Worm (Caenorhabditis elegans) whole organism, young adult: ENCODE data around the gene Y77E11A.23.
A peak's percentile ranks its signal among the peaks of the same experiment; 100 is the strongest.

ENCODE experiments used
- B0261.1 ChIP-seq: sonication (generic microtip); optimal IDR thresholded peaks from 2 replicates; lab custom pipeline; 2016; ENCODE audit warnings: mild to moderate bottlenecking, missing genetic modification characterization, moderate library complexity, missing compliant biosample characterization
- C17E4.6 ChIP-seq: fragments of 200-800 bp; sonication (Bioruptor generic); IDR thresholded peaks from 2 replicates; pipeline ENCODE4 v1.3.6; 2022; ENCODE audit warnings: missing genetic modification reagents, missing genetic modification characterization, missing compliant biosample characterization
- D2030.7 ChIP-seq: fragments of 200-800 bp; sonication (Bioruptor generic); IDR thresholded peaks from 2 replicates; pipeline ENCODE4 v1.3.6; 2022; ENCODE audit warnings: missing genetic modification reagents, missing genetic modification characterization, missing compliant biosample characterization
- F22D6.2 ChIP-seq: sonication (generic microtip); optimal IDR thresholded peaks from 2 replicates; lab custom pipeline; 2016; ENCODE audit warnings: mild to moderate bottlenecking, missing genetic modification characterization, missing compliant biosample characterization
- F52B5.7 ChIP-seq: sonication (generic microtip); optimal IDR thresholded peaks from 2 replicates; lab custom pipeline; 2016; ENCODE audit warnings: mild to moderate bottlenecking, missing genetic modification characterization, missing compliant biosample characterization
- F57C9.4 ChIP-seq: sonication (generic microtip); optimal IDR thresholded peaks from 2 replicates; lab custom pipeline; 2017; ENCODE audit warnings: mild to moderate bottlenecking, missing genetic modification characterization, missing compliant biosample characterization
- K12H6.12 ChIP-seq: fragments of 200-800 bp; sonication (Bioruptor generic); optimal IDR thresholded peaks from 2 replicates; lab custom pipeline; 2018; ENCODE audit warnings: mild to moderate bottlenecking, missing genetic modification characterization, missing compliant biosample characterization
- T07F8.4 ChIP-seq: sonication (generic microtip); optimal IDR thresholded peaks from 2 replicates; lab custom pipeline; 2016; ENCODE audit warnings: mild to moderate bottlenecking, missing genetic modification characterization, moderate library complexity, missing compliant biosample characterization
- Y56A3A.18 ChIP-seq: fragments of 200-800 bp; sonication (Bioruptor generic); IDR thresholded peaks from 2 replicates; pipeline ENCODE4 v1.3.6; 2022; ENCODE audit warnings: missing genetic modification reagents, missing genetic modification characterization, missing compliant biosample characterization
- Y67H2A.10 ChIP-seq: fragments of 200-800 bp; sonication (Bioruptor generic); conservative IDR thresholded peaks from 2 replicates; pipeline ENCODE4 v1.3.6; 2022; ENCODE audit warnings: missing genetic modification reagents, missing genetic modification characterization, missing compliant biosample characterization
- akir-1 ChIP-seq: fragments of 200-800 bp; sonication (Bioruptor generic); optimal IDR thresholded peaks from 2 replicates; lab custom pipeline; 2018; ENCODE audit warnings: mild to moderate bottlenecking, missing genetic modification characterization, moderate library complexity, missing compliant biosample characterization
- ama-1 ChIP-seq, 3 experiments: fragments of 150-350 bp in 1 of 3; sonication (generic microtip) in 2 of 3; optimal IDR thresholded peaks; 2 replicates each; lab custom pipeline; 2014 to 2018; ENCODE audit warnings: missing biosample characterization in 2 of 3, missing genetic modification characterization in 2 of 3, missing genetic modification reagents in 2 of 3
- atf-7 ChIP-seq: sonication (generic microtip); optimal IDR thresholded peaks from 2 replicates; lab custom pipeline; 2017; ENCODE audit warnings: mild to moderate bottlenecking, missing genetic modification characterization, missing compliant biosample characterization
- cebp-1 ChIP-seq, 2 experiments: fragments of 200-800 bp in 1 of 2; sonication (Bioruptor generic) in 1 of 2; sonication (generic microtip) in 1 of 2; IDR thresholded peaks in 1 of 2; optimal IDR thresholded peaks in 1 of 2; 2 replicates each; pipeline versions ENCODE4 v1.3.6 to Lab custom; 2017 to 2022; ENCODE audit warnings: missing compliant biosample characterization in 2 of 2, missing genetic modification characterization in 2 of 2, mild to moderate bottlenecking in 1 of 2, missing genetic modification reagents in 1 of 2, moderate library complexity in 1 of 2
- ceh-100 ChIP-seq: fragments of 200-800 bp; sonication (Bioruptor generic); IDR thresholded peaks from 2 replicates; pipeline ENCODE4 v1.3.6; 2022; ENCODE audit warnings: missing genetic modification reagents, missing genetic modification characterization, missing compliant biosample characterization
- dox-1 ChIP-seq: fragments of 200-800 bp; sonication (Bioruptor generic); IDR thresholded peaks from 2 replicates; pipeline ENCODE4 v1.3.6; 2022; ENCODE audit warnings: missing genetic modification reagents, missing genetic modification characterization, missing compliant biosample characterization
- hlh-12 ChIP-seq: sonication (generic microtip); optimal IDR thresholded peaks from 2 replicates; lab custom pipeline; 2016; ENCODE audit warnings: missing genetic modification characterization, missing compliant biosample characterization
- hmg-1.2 ChIP-seq: fragments of 200-800 bp; sonication (Bioruptor generic); IDR thresholded peaks from 2 replicates; pipeline ENCODE4 v1.3.6; 2022; ENCODE audit warnings: missing genetic modification reagents, missing genetic modification characterization, missing compliant biosample characterization
- hrde-1 ChIP-seq: sonication (generic microtip); optimal IDR thresholded peaks from 2 replicates; lab custom pipeline; 2016; ENCODE audit warnings: missing genetic modification characterization, mild to moderate bottlenecking, missing compliant biosample characterization, moderate library complexity, missing genotype, missing genetic modification reagents, borderline replicate concordance
- lin-26 ChIP-seq: fragments of 200-800 bp; sonication (Bioruptor generic); IDR thresholded peaks from 2 replicates; pipeline ENCODE4 v1.3.6; 2022; ENCODE audit warnings: missing genetic modification reagents, missing genetic modification characterization, missing compliant biosample characterization
- nhr-80 ChIP-seq: sonication (generic microtip); optimal IDR thresholded peaks from 2 replicates; lab custom pipeline; 2016; ENCODE audit warnings: missing genetic modification characterization, missing compliant biosample characterization
- pha-4 ChIP-seq: fragments of 150-350 bp; sonication (generic microtip); optimal IDR thresholded peaks from 2 replicates; lab custom pipeline; 2014; ENCODE audit warnings: missing biosample characterization, missing genetic modification reagents, missing genetic modification characterization
- rpc-1 ChIP-seq, 2 experiments: fragments of 150-350 bp in 1 of 2; sonication (generic microtip) in 1 of 2; optimal IDR thresholded peaks; 2 replicates each; lab custom pipeline; 2014 to 2018; ENCODE audit warnings: missing biosample characterization in 1 of 2, missing genetic modification characterization in 1 of 2, missing genetic modification reagents in 1 of 2, missing genotype in 1 of 2
- sea-2 ChIP-seq: fragments of 200-800 bp; sonication (Bioruptor generic); IDR thresholded peaks from 2 replicates; pipeline ENCODE4 v1.3.6; 2022; ENCODE audit warnings: missing genetic modification characterization, missing compliant biosample characterization
- tbp1 ChIP-seq: fragments of 200-800 bp; sonication (Bioruptor generic); optimal IDR thresholded peaks from 2 replicates; lab custom pipeline; 2018; ENCODE audit warnings: mild to moderate bottlenecking, missing genetic modification characterization, missing compliant biosample characterization
- tlf-1 ChIP-seq: fragments of 200-800 bp; sonication (Bioruptor generic); optimal IDR thresholded peaks from 2 replicates; lab custom pipeline; 2018; ENCODE audit warnings: mild to moderate bottlenecking, missing genetic modification characterization, missing compliant biosample characterization
- unc-130 ChIP-seq: sonication (generic microtip); optimal IDR thresholded peaks from 2 replicates; lab custom pipeline; 2016; ENCODE audit warnings: missing genetic modification reagents, missing genetic modification characterization, missing compliant biosample characterization
- ztf-26 ChIP-seq: sonication (generic microtip); optimal IDR thresholded peaks from 2 replicates; lab custom pipeline; 2017; ENCODE audit warnings: missing genetic modification characterization, missing compliant biosample characterization
- ztf-28 ChIP-seq: fragments of 200-800 bp; sonication (Bioruptor generic); IDR thresholded peaks from 2 replicates; pipeline ENCODE4 v1.3.6; 2022; ENCODE audit warnings: missing genetic modification reagents, missing genetic modification characterization, missing compliant biosample characterization
- ztf-3 ChIP-seq: fragments of 200-800 bp; sonication (Bioruptor generic); optimal IDR thresholded peaks from 2 replicates; lab custom pipeline; 2018; ENCODE audit warnings: mild to moderate bottlenecking, missing genetic modification characterization, missing compliant biosample characterization

Gene Y77E11A.23

ce11 chrIV:1400016-1400415, 30.2 kb downstream of the Y77E11A.23 start:
- TF ChIP-seq ceh-100 (GFP tag; lab: Robert Waterston, UW), result no peak
- TF ChIP-seq Y67H2A.10 (GFP tag; lab: Robert Waterston, UW), result no peak
- TF ChIP-seq tlf-1 (GFP tag; lab: Kevin White, UChicago), result no peak
- TF ChIP-seq hrde-1 (tag; lab: Kevin White, UChicago), result no peak
- no peak for TF ChIP-seq F22D6.2
- no peak for TF ChIP-seq F57C9.4
- TF ChIP-seq ztf-26 (tag; lab: Kevin White, UChicago), result no peak
- no peak for TF ChIP-seq hmg-1.2 (GFP tag; lab: Robert Waterston, UW)
- no peak for TF ChIP-seq T07F8.4
- TF ChIP-seq K12H6.12 (tag; lab: Kevin White, UChicago), result no peak
- TF ChIP-seq dox-1 (GFP tag; lab: Robert Waterston, UW), result no peak
- TF ChIP-seq pha-4 (tag; lab: Kevin White, UChicago), result no peak
- no peak for TF ChIP-seq Y56A3A.18
- TF ChIP-seq, all 124 proteins: peak for 0

DNA sequence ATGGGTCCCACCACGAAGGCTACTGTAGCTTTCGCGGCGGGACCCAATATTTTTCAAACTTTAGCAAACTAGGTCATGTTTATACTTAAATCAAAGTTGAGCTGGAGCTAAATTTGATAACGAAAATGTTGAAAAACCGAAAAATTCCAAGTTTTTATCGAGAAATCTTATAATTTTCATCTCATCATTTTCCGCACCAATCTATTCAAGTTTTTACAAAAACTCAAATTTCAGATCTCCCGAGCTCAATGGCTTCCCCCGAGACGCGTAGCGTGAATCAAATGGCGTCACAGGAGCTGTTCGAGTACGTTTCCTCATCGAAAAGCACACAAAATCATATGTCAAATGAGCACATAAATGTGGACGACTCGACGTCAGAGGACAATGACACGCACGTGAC, 32.3 kb downstream of the Y77E11A.23 start:
- TF ChIP-seq akir-1 (GFP tag; lab: Kevin White, UChicago), result no peak

DNA sequence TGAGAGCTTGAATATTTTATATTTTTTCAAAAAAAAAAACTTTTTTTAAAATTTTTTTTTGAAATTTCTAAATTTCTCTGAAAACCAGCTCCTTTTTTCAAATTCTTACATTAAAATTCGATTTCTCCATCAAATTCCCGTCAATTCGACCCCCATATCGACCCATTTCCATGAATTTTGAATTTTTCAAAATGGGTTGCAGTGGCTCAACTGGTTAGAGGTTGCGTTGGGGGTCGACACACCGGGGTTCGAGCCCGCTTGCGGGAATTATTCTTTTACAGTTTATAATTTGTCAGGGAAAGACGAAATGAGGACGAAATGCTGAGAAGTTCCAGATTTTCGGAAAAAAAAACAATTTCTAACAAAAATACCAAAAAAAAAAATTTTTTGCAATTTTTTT, 36.1 kb downstream of the Y77E11A.23 start:
- peak; percentile 27 for TF ChIP-seq rpc-1 (optimal IDR thresholded peaks at IDR 0.05; lab: Kevin White, UChicago)
- peak; percentile 68 for TF ChIP-seq rpc-1 (tag; optimal IDR thresholded peaks at IDR 0.05; lab: Kevin White, UChicago)
- no peak for TF ChIP-seq hlh-12 (tag; lab: Kevin White, UChicago)
- no peak for TF ChIP-seq ztf-3 (GFP tag; lab: Kevin White, UChicago)
- no peak for TF ChIP-seq F52B5.7 (tag; lab: Kevin White, UChicago)
- TF ChIP-seq tbp1, result peak; percentile 80
- peak; percentile 42 for TF ChIP-seq B0261.1
- TF ChIP-seq, all 124 proteins: peak for 3

DNA sequence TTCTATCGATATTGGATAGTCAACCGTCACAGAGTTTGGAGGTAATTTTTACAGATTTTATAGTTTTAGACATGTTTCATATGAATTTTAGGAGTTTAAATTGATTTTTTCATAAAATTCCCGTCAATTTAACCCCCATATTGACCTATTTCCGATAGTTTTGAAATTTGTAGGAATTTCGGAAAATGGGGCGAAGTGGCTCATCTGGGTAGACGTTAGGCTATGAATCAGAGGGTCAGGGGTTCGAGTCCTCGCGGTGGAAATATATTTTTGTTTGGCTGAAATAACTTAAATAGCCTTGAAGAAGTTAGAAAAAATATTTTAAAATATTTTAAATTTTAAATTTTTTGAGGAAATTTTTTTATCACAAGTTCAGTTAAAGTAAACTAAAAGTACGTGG, 38.7 kb downstream of the Y77E11A.23 start:
- no peak for TF ChIP-seq D2030.7 (GFP tag; lab: Robert Waterston, UW)
- TF ChIP-seq rpc-1 (optimal IDR thresholded peaks at IDR 0.05; lab: Kevin White, UChicago), result no peak
- TF ChIP-seq rpc-1 (tag; optimal IDR thresholded peaks at IDR 0.05; lab: Kevin White, UChicago), result peak; percentile 51
- TF ChIP-seq tbp1, result peak; percentile 50
- no peak for TF ChIP-seq atf-7 (tag; lab: Kevin White, UChicago)
- TF ChIP-seq C17E4.6 (GFP tag; lab: Robert Waterston, UW), result no peak

- TF ChIP-seq nhr-80 (tag; lab: Kevin White, UChicago) (no peak), rpc-1 (optimal IDR thresholded peaks at IDR 0.05; lab: Kevin White, UChicago) (peak; percentile 40), rpc-1 (tag; optimal IDR thresholded peaks at IDR 0.05; lab: Kevin White, UChicago) (peak; percentile 70), B0261.1 (peak; percentile 47), tbp1 (peak; percentile 80), lin-26 (GFP tag; lab: Robert Waterston, UW) (peak; percentile 38; the same call in 1 of the 2 replicates)
These were observed 40.1 kb downstream of the Y77E11A.23 start for ce11 chrIV:1390102-1390501.

DNA sequence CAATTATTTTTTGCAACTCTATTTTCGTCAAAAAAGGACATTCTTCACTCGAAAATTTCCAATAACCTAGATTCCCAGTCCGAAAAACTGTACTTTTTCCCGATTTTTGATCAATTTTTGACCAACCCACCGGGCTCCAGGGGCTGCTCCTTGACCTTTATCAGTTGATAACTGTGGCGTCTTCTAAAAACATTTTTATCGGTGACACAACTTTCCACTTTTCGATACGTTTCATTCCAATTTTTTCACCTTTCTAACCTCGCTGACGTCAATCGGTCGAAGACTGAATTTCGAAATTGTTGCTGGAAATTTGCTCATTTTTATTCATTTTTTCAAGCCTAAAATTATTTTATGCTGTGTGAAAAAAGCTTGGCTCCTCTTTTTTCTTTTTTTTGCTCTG, 40.6 kb downstream of the Y77E11A.23 start:
- TF ChIP-seq nhr-80 (tag; lab: Kevin White, UChicago) (peak; percentile 58), cebp-1 (GFP tag; IDR thresholded peaks at IDR 0.05; lab: Robert Waterston, UW) (no peak), cebp-1 (tag; optimal IDR thresholded peaks at IDR 0.05; lab: Kevin White, UChicago) (peak; percentile 38), ztf-28 (GFP tag; lab: Robert Waterston, UW) (0 out of 2 replicates have a peak, but pooled peaks have one; percentile 5), ama-1 (optimal IDR thresholded peaks at IDR 0.05; lab: Kevin White, UChicago) (no peak), ama-1 (GFP tag; optimal IDR thresholded peaks at IDR 0.05; lab: Kevin White, UChicago) (no peak), unc-130 (GFP tag; lab: Kevin White, UChicago) (no peak), sea-2 (no peak)
- TF ChIP-seq, all 124 proteins: peak for 3
